Fruit fly (Drosophila melanogaster): ENCODE measurements around the gene Rab26.

dm6 chr3L:21277897-21278530, 40.6 kb upstream of the Rab26 start:
- TF ChIP-seq insv (optimal IDR thresholded peaks at IDR 0.05): no peak
- TF ChIP-seq psq (optimal IDR thresholded peaks at IDR 0.05): no peak
- TF ChIP-seq Sin3A (optimal IDR thresholded peaks at IDR 0.05): no peak
- TF ChIP-seq h (optimal IDR thresholded peaks at IDR 0.05): no peak
- no peak for TF ChIP-seq Myc (optimal IDR thresholded peaks at IDR 0.05)
- no peak for TF ChIP-seq ttk (optimal IDR thresholded peaks at IDR 0.05)

Data from Kc167 (cell line).